Fruit fly (Drosophila melanogaster): ENCODE results near the gene CG33299.

DNA sequence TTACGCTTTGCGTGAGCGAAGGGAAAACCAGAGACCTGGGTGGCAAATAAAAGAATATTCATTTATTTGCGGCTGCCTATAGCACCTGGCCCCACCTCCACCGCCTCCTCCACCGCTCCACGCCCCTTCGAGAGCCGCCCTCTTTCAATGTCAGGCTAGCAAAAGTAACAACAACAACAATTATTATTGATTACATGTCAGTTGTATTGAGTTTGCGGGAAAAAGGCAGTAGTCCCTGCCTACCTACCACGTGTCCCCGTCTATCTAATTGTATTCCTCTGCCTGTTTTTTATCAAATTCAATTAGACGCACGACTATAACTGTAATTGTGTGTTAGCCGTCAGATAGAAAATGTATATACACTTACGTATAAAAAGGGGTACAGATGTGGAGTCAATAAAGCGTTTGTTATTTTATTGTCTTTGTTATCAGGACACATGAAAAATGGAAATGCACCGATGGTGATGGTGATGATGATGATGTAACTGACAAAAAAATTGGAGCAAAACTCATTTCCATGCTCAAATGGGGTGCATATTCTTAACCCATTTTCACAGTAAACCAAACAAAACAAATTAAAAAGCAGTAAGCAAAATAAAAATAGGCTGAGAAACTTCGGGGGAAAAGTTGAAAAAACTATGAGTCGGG, 34.3 kb downstream of the CG33299 start:
- TF ChIP-seq CTCF (optimal IDR thresholded peaks at IDR 0.05) (no peak), CG8478 (optimal IDR thresholded peaks at IDR 0.05) (no peak)
